Fruit fly (Drosophila melanogaster) whole organism, embryonic: ENCODE results near the gene Ugt36F1.

Source experiments
- Bdp1 ChIP-seq: fragments of 200-800 bp; sonication (Bioruptor generic); optimal IDR thresholded peaks from 3 replicates; lab custom pipeline; 2016; ENCODE audit warnings: missing biosample characterization, missing genetic modification characterization
- Blimp-1 ChIP-seq: fragments of 200-800 bp; sonication (Bioruptor generic); optimal IDR thresholded peaks from 3 replicates; lab custom pipeline; 2018; ENCODE audit warnings: missing biosample characterization, missing genetic modification characterization, mild to moderate bottlenecking, moderate library complexity, missing genetic modification reagents
- CG10274 ChIP-seq: fragments of 200-800 bp; sonication (Bioruptor generic); optimal IDR thresholded peaks from 3 replicates; lab custom pipeline; 2017; ENCODE audit warnings: missing biosample characterization, mild to moderate bottlenecking, missing genetic modification characterization
- CG10543 ChIP-seq: fragments of 200-800 bp; sonication (Bioruptor generic); optimal IDR thresholded peaks from 3 replicates; lab custom pipeline; 2017; ENCODE audit warnings: missing biosample characterization, mild to moderate bottlenecking, missing genetic modification characterization, moderate library complexity
- CG12744 ChIP-seq: fragments of 200-800 bp; sonication (Bioruptor generic); optimal IDR thresholded peaks from 2 replicates; lab custom pipeline; 2016; ENCODE audit warnings: missing biosample characterization, missing genetic modification characterization
- CG13424 ChIP-seq: fragments of 200-800 bp; sonication (Bioruptor generic); optimal IDR thresholded peaks from 2 replicates; lab custom pipeline; 2019; ENCODE audit warnings: missing biosample characterization, mild to moderate bottlenecking, missing genetic modification characterization, moderate library complexity
- CG17186 ChIP-seq: fragments of 200-800 bp; sonication (Bioruptor generic); optimal IDR thresholded peaks from 3 replicates; lab custom pipeline; 2017; ENCODE audit warnings: missing biosample characterization, missing genetic modification reagents, missing genetic modification characterization
- CG17568 ChIP-seq: fragments of 200-800 bp; sonication (Bioruptor generic); optimal IDR thresholded peaks from 2 replicates; lab custom pipeline; 2018; ENCODE audit warnings: missing biosample characterization, mild to moderate bottlenecking, missing genetic modification characterization, moderate library complexity
- CG2129 ChIP-seq: fragments of 200-800 bp; sonication (Bioruptor generic); IDR thresholded peaks from 2 replicates; pipeline ENCODE4 v1.3.6; 2022; ENCODE audit warnings: missing biosample characterization, missing genetic modification characterization; ENCODE audit not compliant: partially characterized antibody
- CG2712 ChIP-seq: fragments of 200-800 bp; optimal IDR thresholded peaks from 3 replicates; lab custom pipeline; 2019; ENCODE audit warnings: missing biosample characterization, mild to moderate bottlenecking, missing genetic modification characterization, moderate library complexity
- CG32767 ChIP-seq: fragments of 200-800 bp; sonication (Bioruptor generic); IDR thresholded peaks from 2 replicates; pipeline ENCODE4 v1.3.6; 2022; ENCODE audit warnings: missing biosample characterization, missing genetic modification characterization
- CG32772 ChIP-seq: fragments of 200-800 bp; sonication (Bioruptor generic); IDR thresholded peaks from 2 replicates; pipeline ENCODE4 v1.3.6; 2022; ENCODE audit warnings: missing biosample characterization, missing genetic modification characterization
- CG4820 ChIP-seq: fragments of 200-800 bp; sonication (Bioruptor generic); optimal IDR thresholded peaks from 3 replicates; lab custom pipeline; 2016; ENCODE audit warnings: missing biosample characterization, missing genetic modification characterization
- CG7963 ChIP-seq: fragments of 200-800 bp; sonication (Bioruptor generic); IDR thresholded peaks from 3 replicates; pipeline ENCODE4 v1.3.6; 2022; ENCODE audit warnings: missing biosample characterization, missing genetic modification characterization; ENCODE audit not compliant: partially characterized antibody
- CG8388 ChIP-seq: fragments of 200-800 bp; sonication (Bioruptor generic); optimal IDR thresholded peaks from 2 replicates; lab custom pipeline; 2019; ENCODE audit warnings: missing biosample characterization, mild to moderate bottlenecking, missing genetic modification characterization, moderate library complexity
- CG9932 ChIP-seq: fragments of 200-800 bp; sonication (Bioruptor generic); IDR thresholded peaks from 2 replicates; pipeline ENCODE4 v1.3.6; 2022; ENCODE audit warnings: missing biosample characterization, missing genetic modification characterization
- D19B ChIP-seq: fragments of 200-800 bp; sonication (Bioruptor generic); optimal IDR thresholded peaks from 2 replicates; lab custom pipeline; 2017; ENCODE audit warnings: missing biosample characterization, mild to moderate bottlenecking, missing genetic modification characterization
- Hand ChIP-seq: fragments of 200-800 bp; sonication (Bioruptor generic); optimal IDR thresholded peaks from 2 replicates; lab custom pipeline; 2017; ENCODE audit warnings: mild to moderate bottlenecking, missing biosample characterization, missing genetic modification reagents, missing genetic modification characterization
- Hmr ChIP-seq: fragments of 200-800 bp; sonication (Bioruptor generic); optimal IDR thresholded peaks from 3 replicates; lab custom pipeline; 2017; ENCODE audit warnings: mild to moderate bottlenecking, missing biosample characterization, missing genetic modification reagents, missing genetic modification characterization
- Lpt ChIP-seq: fragments of >200 bp; optimal IDR thresholded peaks from 2 replicates; lab custom pipeline; 2018; ENCODE audit warnings: missing biosample characterization, missing genetic modification characterization
- Max ChIP-seq: fragments of 200-800 bp; sonication (Bioruptor generic); optimal IDR thresholded peaks from 2 replicates; lab custom pipeline; 2016; ENCODE audit warnings: missing biosample characterization, mild to moderate bottlenecking, missing genetic modification characterization
- Med ChIP-seq: fragments of 200-800 bp; sonication (Bioruptor generic); peaks from one replicate; lab custom pipeline; 2016; ENCODE audit warnings: missing biosample characterization, missing genetic modification characterization, mild to moderate bottlenecking, inconsistent platforms, moderate library complexity
- Nf-YB ChIP-seq: fragments of 200-800 bp; sonication (Bioruptor generic); optimal IDR thresholded peaks from 3 replicates; lab custom pipeline; 2019; ENCODE audit warnings: missing biosample characterization, mild to moderate bottlenecking, missing genetic modification characterization, moderate library complexity
- Nf-YC ChIP-seq: fragments of 200-800 bp; optimal IDR thresholded peaks from 3 replicates; lab custom pipeline; 2019; ENCODE audit warnings: missing biosample characterization, mild to moderate bottlenecking, missing genetic modification characterization, moderate library complexity
- Sin3A ChIP-seq: fragments of >200 bp; optimal IDR thresholded peaks from 2 replicates; lab custom pipeline; 2018
- ase ChIP-seq: fragments of 200-800 bp; sonication (Bioruptor generic); IDR thresholded peaks from 3 replicates; pipeline ENCODE4 v1.3.6; 2022; ENCODE audit warnings: missing biosample characterization, missing genetic modification characterization
- ash1 ChIP-seq: fragments of 200-800 bp; sonication (Bioruptor generic); optimal IDR thresholded peaks from 2 replicates; lab custom pipeline; 2018; ENCODE audit warnings: missing biosample characterization, mild to moderate bottlenecking, missing genetic modification characterization
- bbx ChIP-seq: fragments of 200-800 bp; sonication (Bioruptor generic); IDR thresholded peaks from 2 replicates; pipeline ENCODE4 v1.3.6; 2022; ENCODE audit warnings: missing biosample characterization, missing genetic modification characterization; ENCODE audit not compliant: partially characterized antibody
- bowl ChIP-seq: fragments of 200-800 bp; sonication (Bioruptor generic); IDR thresholded peaks from 2 replicates; pipeline ENCODE4 v1.3.6; 2022; ENCODE audit warnings: missing biosample characterization, missing genetic modification characterization
- cg ChIP-seq: fragments of 200-800 bp; sonication (Bioruptor generic); optimal IDR thresholded peaks from 3 replicates; lab custom pipeline; 2019; ENCODE audit warnings: missing biosample characterization, mild to moderate bottlenecking, missing genetic modification characterization, moderate library complexity
- ci ChIP-seq: fragments of 200-800 bp; sonication (Bioruptor generic); IDR thresholded peaks from 3 replicates; pipeline ENCODE4 v1.3.6; 2022; ENCODE audit warnings: missing biosample characterization, missing genetic modification characterization
- crol ChIP-seq: fragments of 200-800 bp; sonication (Bioruptor generic); IDR thresholded peaks from 2 replicates; pipeline ENCODE4 v1.3.6; 2022; ENCODE audit warnings: missing biosample characterization, missing genetic modification characterization
- grn ChIP-seq: fragments of 200-800 bp; sonication (Bioruptor generic); optimal IDR thresholded peaks from 3 replicates; lab custom pipeline; 2017; ENCODE audit warnings: missing biosample characterization, missing genetic modification characterization
- hth ChIP-seq: fragments of >200 bp; optimal IDR thresholded peaks from 2 replicates; lab custom pipeline; 2017; ENCODE audit warnings: inconsistent platforms
- jumu ChIP-seq: fragments of 200-800 bp; sonication (Bioruptor generic); optimal IDR thresholded peaks from 3 replicates; lab custom pipeline; 2016; ENCODE audit warnings: missing biosample characterization, missing genetic modification characterization
- lbe ChIP-seq: fragments of 200-800 bp; sonication (Bioruptor generic); optimal IDR thresholded peaks from 2 replicates; lab custom pipeline; 2016; ENCODE audit warnings: missing biosample characterization, mild to moderate bottlenecking, missing genetic modification characterization
- luna ChIP-seq: fragments of 200-800 bp; sonication (Bioruptor generic); optimal IDR thresholded peaks from 2 replicates; lab custom pipeline; 2016; ENCODE audit warnings: missing biosample characterization, missing genetic modification characterization
- nom ChIP-seq: fragments of 200-800 bp; sonication (Bioruptor generic); optimal IDR thresholded peaks from 2 replicates; lab custom pipeline; 2017; ENCODE audit warnings: missing biosample characterization, missing genetic modification characterization, mild to moderate bottlenecking, moderate library complexity, missing genetic modification reagents
- pan ChIP-seq, 4 experiments: fragments of >200 bp in 3 of 4; fragments of 200-800 bp in 1 of 4; sonication (Bioruptor generic) in 1 of 4; optimal IDR thresholded peaks in 3 of 4; IDR thresholded peaks in 1 of 4; 2 replicates each; pipeline versions ENCODE4 v1.3.6 to Lab custom; 2017 to 2022; ENCODE audit warnings: missing biosample characterization in 2 of 4, missing genetic modification characterization in 2 of 4, mixed read lengths in 1 of 4
- pzg ChIP-seq: fragments of 200-800 bp; sonication (Bioruptor generic); optimal IDR thresholded peaks from 3 replicates; lab custom pipeline; 2018; ENCODE audit warnings: missing biosample characterization, mild to moderate bottlenecking, missing genetic modification characterization, moderate library complexity
- salm ChIP-seq: fragments of 200-800 bp; sonication (Bioruptor generic); optimal IDR thresholded peaks from 2 replicates; lab custom pipeline; 2018; ENCODE audit warnings: missing biosample characterization, mild to moderate bottlenecking, missing genetic modification characterization
- seq ChIP-seq: fragments of 200-800 bp; sonication (Bioruptor generic); IDR thresholded peaks from 2 replicates; pipeline ENCODE4 v1.3.6; 2022; ENCODE audit warnings: missing biosample characterization, missing genetic modification characterization
- tgo ChIP-seq: fragments of 200-800 bp; sonication (Bioruptor generic); IDR thresholded peaks from 3 replicates; pipeline ENCODE4 v1.3.6; 2022; ENCODE audit warnings: missing biosample characterization, missing genetic modification characterization
- tin ChIP-seq: fragments of 200-800 bp; sonication (Bioruptor generic); optimal IDR thresholded peaks from 3 replicates; lab custom pipeline; 2016; ENCODE audit warnings: missing biosample characterization, missing genetic modification characterization
- tll ChIP-seq, 2 experiments: fragments of 200-800 bp in 1 of 2; fragments of >200 bp in 1 of 2; sonication (Bioruptor generic) in 1 of 2; optimal IDR thresholded peaks; 2 replicates each; lab custom pipeline; 2017 to 2019; ENCODE audit warnings: missing biosample characterization in 2 of 2, missing genetic modification characterization in 2 of 2, mild to moderate bottlenecking in 1 of 2, moderate library complexity in 1 of 2
- usp ChIP-seq: fragments of >200 bp; optimal IDR thresholded peaks from 2 replicates; lab custom pipeline; 2017; ENCODE audit warnings: missing biosample characterization, missing genetic modification characterization

Gene Ugt36F1

DNA sequence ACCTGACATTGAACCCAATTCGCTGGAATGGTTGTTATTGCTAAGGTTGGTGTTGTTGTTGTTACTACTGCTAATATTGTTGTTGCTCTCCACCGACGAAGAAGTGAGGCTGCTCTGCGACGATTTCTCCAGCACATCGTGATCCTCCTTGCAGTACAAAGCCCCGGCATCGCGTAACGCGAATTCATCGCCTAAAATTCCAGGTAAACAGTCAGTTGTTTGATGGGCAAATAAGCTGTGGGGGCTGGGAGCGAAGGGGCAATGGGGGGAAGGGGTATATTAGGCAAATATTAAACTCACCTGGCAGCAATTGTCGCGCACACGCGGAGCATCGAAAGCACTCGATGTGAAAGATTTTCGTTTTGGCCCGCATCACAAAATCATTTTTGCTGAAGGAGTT is 44.9 kb downstream of the Ugt36F1 start (continued):
- TF ChIP-seq ci (GFP tag; lab: Robert Waterston, UW) (peak; percentile 63; the same call in 2 of the 3 replicates), D19B (GFP tag; lab: Kevin White, UChicago) (no peak), pzg (GFP tag; lab: Kevin White, UChicago) (no peak), salm (no peak), tin (GFP tag; lab: Kevin White, UChicago) (no peak), bowl (GFP tag; lab: Robert Waterston, UW) (0 out of 2 replicates have a peak, but pooled peaks have one; percentile 27), ash1 (GFP tag; lab: Kevin White, UChicago) (no peak), bbx (GFP tag; lab: Robert Waterston, UW) (no peak)

DNA sequence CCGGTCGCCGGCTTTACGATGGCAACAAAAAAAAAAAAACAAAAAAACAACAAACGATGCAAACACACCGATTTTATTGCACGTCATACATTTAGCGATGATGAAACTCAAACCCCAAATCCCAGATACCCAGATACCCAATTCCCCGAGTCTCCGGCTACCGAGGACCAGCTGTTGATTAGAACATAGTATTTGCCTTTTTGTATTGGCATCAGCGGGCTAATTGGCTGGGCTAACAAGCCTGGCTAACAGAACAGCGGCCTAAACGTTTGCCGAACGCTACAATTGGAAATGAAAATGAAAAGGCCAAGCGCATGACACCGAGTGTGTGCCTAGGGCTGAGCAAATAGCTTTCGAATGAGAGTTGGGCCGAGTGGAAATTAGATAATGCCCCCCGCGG is 45.8 kb downstream of the Ugt36F1 start:
- TF ChIP-seq CG9932 (GFP tag; lab: Robert Waterston, UW), result 0 out of 2 replicates have a peak, but pooled peaks have one; percentile 21
- TF ChIP-seq Bdp1 (GFP tag; lab: Kevin White, UChicago), result no peak
- TF ChIP-seq ase, result no peak
- TF ChIP-seq CG2129, result no peak
- no peak for TF ChIP-seq luna (GFP tag; lab: Kevin White, UChicago)
- no peak for TF ChIP-seq CG12744
- no peak for TF ChIP-seq usp (GFP tag; lab: Kevin White, UChicago)
- TF ChIP-seq pan (optimal IDR thresholded peaks at IDR 0.05; lab: Kevin White, UChicago), result no peak
- TF ChIP-seq pan (GFP tag; optimal IDR thresholded peaks at IDR 0.05 in 1 of 2, IDR thresholded peaks at IDR 0.05 in 1 of 2), result no peak
- no peak for TF ChIP-seq CG2712 (tag; lab: Kevin White, UChicago)
- TF ChIP-seq Med (GFP tag; lab: Kevin White, UChicago), result peak; percentile 37
- peak; percentile 49 for TF ChIP-seq CG10543 (GFP tag; lab: Kevin White, UChicago)
- peak; percentile 20 for TF ChIP-seq Blimp-1 (GFP tag; lab: Kevin White, UChicago)
- no peak for TF ChIP-seq Lpt (GFP tag; lab: Kevin White, UChicago)
- TF ChIP-seq CG17186 (GFP tag; lab: Kevin White, UChicago), result no peak
- no peak for TF ChIP-seq jumu (GFP tag; lab: Kevin White, UChicago)
- 0 out of 3 replicates have a peak, but pooled peaks have one; percentile 3 for TF ChIP-seq CG7963 (GFP tag; lab: Robert Waterston, UW)
- TF ChIP-seq CG13424, result no peak
- no peak for TF ChIP-seq ci (GFP tag; lab: Robert Waterston, UW)
- TF ChIP-seq CG10274, result no peak
- TF ChIP-seq tgo, result no peak
- no peak for TF ChIP-seq hth (lab: Kevin White, UChicago)
- TF ChIP-seq Nf-YC (tag; lab: Kevin White, UChicago), result no peak
- no peak for TF ChIP-seq Hand (GFP tag; lab: Kevin White, UChicago)
- TF ChIP-seq CG17568 (GFP tag; lab: Kevin White, UChicago), result no peak
- no peak for TF ChIP-seq pzg (GFP tag; lab: Kevin White, UChicago)
- no peak for TF ChIP-seq tll (GFP tag; optimal IDR thresholded peaks at IDR 0.05; lab: Kevin White, UChicago)
- no peak for TF ChIP-seq Sin3A (lab: Kevin White, UChicago)
- no peak for TF ChIP-seq lbe (GFP tag; lab: Kevin White, UChicago)
- no peak for TF ChIP-seq CG32767 (GFP tag; lab: Robert Waterston, UW)
- no peak for TF ChIP-seq CG8388 (GFP tag; lab: Kevin White, UChicago)

DNA sequence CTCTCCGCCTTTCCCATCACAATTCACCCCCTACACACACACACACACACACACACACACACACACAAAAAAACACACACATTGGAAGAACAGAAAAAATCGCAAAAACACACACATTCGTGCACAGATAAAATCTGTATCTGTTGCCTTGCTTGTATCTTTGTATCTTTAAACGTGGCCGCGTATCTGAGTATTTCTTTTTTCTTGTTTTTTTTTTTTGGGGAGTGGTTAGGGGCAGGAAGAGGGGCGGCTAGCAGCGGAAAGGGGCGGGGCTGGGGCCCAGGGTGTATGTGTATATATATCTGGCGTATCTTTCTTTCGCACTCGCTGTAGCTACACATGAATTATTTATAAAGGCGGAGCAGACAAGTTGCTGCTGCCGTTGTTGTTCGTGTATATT is 47.4 kb downstream of the Ugt36F1 start:
- TF ChIP-seq CG32767 (GFP tag; lab: Robert Waterston, UW) (peak; percentile 63; the same call in 1 of the 2 replicates), nom (GFP tag; lab: Kevin White, UChicago) (peak; percentile 5), seq (GFP tag; lab: Robert Waterston, UW) (0 out of 2 replicates have a peak, but pooled peaks have one; percentile 8), CG4820 (GFP tag; lab: Kevin White, UChicago) (no peak), Nf-YB (peak; percentile 68), Max (no peak), Nf-YC (tag; lab: Kevin White, UChicago) (peak; percentile 52), cg (peak; percentile 36), crol (GFP tag; lab: Robert Waterston, UW) (peak; percentile 75), Hmr (GFP tag; lab: Kevin White, UChicago) (no peak), grn (GFP tag; lab: Kevin White, UChicago) (peak; percentile 38), CG32772 (peak; percentile 75)
- TF ChIP-seq, all 482 proteins: peak for 9
